Worm (Caenorhabditis elegans) whole organism, young adult: ENCODE data around the gene sre-42.

ENCODE experiments used
- B0261.1 ChIP-seq: sonication (generic microtip); optimal IDR thresholded peaks from 2 replicates; lab custom pipeline; 2016; ENCODE audit warnings: mild to moderate bottlenecking, missing genetic modification characterization, moderate library complexity, missing compliant biosample characterization
- C17E4.6 ChIP-seq: fragments of 200-800 bp; sonication (Bioruptor generic); IDR thresholded peaks from 2 replicates; pipeline ENCODE4 v1.3.6; 2022; ENCODE audit warnings: missing genetic modification reagents, missing genetic modification characterization, missing compliant biosample characterization
- F49E8.2 ChIP-seq: sonication (generic microtip); optimal IDR thresholded peaks from 3 replicates; lab custom pipeline; 2017; ENCODE audit warnings: missing genetic modification characterization, mild to moderate bottlenecking, missing compliant biosample characterization, antibody characterized with exemption, moderate library complexity; ENCODE audit not compliant: insufficient read depth
- F57C9.4 ChIP-seq: sonication (generic microtip); optimal IDR thresholded peaks from 2 replicates; lab custom pipeline; 2017; ENCODE audit warnings: mild to moderate bottlenecking, missing genetic modification characterization, missing compliant biosample characterization
- K12H6.12 ChIP-seq: fragments of 200-800 bp; sonication (Bioruptor generic); optimal IDR thresholded peaks from 2 replicates; lab custom pipeline; 2018; ENCODE audit warnings: mild to moderate bottlenecking, missing genetic modification characterization, missing compliant biosample characterization
- T26A5.8 ChIP-seq: sonication (generic microtip); optimal IDR thresholded peaks from 2 replicates; lab custom pipeline; 2016; ENCODE audit warnings: missing genetic modification characterization, missing compliant biosample characterization
- Y56A3A.18 ChIP-seq: fragments of 200-800 bp; sonication (Bioruptor generic); IDR thresholded peaks from 2 replicates; pipeline ENCODE4 v1.3.6; 2022; ENCODE audit warnings: missing genetic modification reagents, missing genetic modification characterization, missing compliant biosample characterization
- Y79H2A.3 ChIP-seq: fragments of 200-800 bp; sonication (Bioruptor generic); conservative IDR thresholded peaks from 2 replicates; pipeline ENCODE4 v1.3.6; 2022; ENCODE audit warnings: missing genetic modification reagents, missing genetic modification characterization, missing compliant biosample characterization
- ZK185.1 ChIP-seq: sonication (generic microtip); optimal IDR thresholded peaks from 2 replicates; lab custom pipeline; 2016; ENCODE audit warnings: mild to moderate bottlenecking, missing genetic modification characterization, missing compliant biosample characterization; ENCODE audit not compliant: poor library complexity, severe bottlenecking
- akir-1 ChIP-seq: fragments of 200-800 bp; sonication (Bioruptor generic); optimal IDR thresholded peaks from 2 replicates; lab custom pipeline; 2018; ENCODE audit warnings: mild to moderate bottlenecking, missing genetic modification characterization, moderate library complexity, missing compliant biosample characterization
- attf-5 ChIP-seq: fragments of 200-800 bp; sonication (Bioruptor generic); optimal IDR thresholded peaks from 2 replicates; lab custom pipeline; 2018; ENCODE audit warnings: mild to moderate bottlenecking, missing genetic modification characterization, missing compliant biosample characterization
- bed-2 ChIP-seq: fragments of 200-800 bp; sonication (Bioruptor generic); IDR thresholded peaks from 2 replicates; pipeline ENCODE4 v1.3.6; 2022; ENCODE audit warnings: missing genetic modification reagents, missing genetic modification characterization, missing compliant biosample characterization
- ceh-27 ChIP-seq: fragments of 200-800 bp; sonication (Bioruptor generic); optimal IDR thresholded peaks from 2 replicates; lab custom pipeline; 2018; ENCODE audit warnings: mild to moderate bottlenecking, missing genetic modification characterization, moderate library complexity, missing compliant biosample characterization
- ceh-58 ChIP-seq: fragments of 200-800 bp; sonication (Bioruptor generic); IDR thresholded peaks from 2 replicates; pipeline ENCODE4 v1.3.6; 2022; ENCODE audit warnings: missing genetic modification characterization, missing compliant biosample characterization
- die-1 ChIP-seq: sonication (generic microtip); optimal IDR thresholded peaks from 2 replicates; lab custom pipeline; 2016; ENCODE audit warnings: missing genotype, mild to moderate bottlenecking, missing genetic modification characterization, missing compliant biosample characterization
- dox-1 ChIP-seq: fragments of 200-800 bp; sonication (Bioruptor generic); IDR thresholded peaks from 2 replicates; pipeline ENCODE4 v1.3.6; 2022; ENCODE audit warnings: missing genetic modification reagents, missing genetic modification characterization, missing compliant biosample characterization
- egl-44 ChIP-seq: fragments of 200-800 bp; sonication (Bioruptor generic); IDR thresholded peaks from 2 replicates; pipeline ENCODE4 v1.3.6; 2022; ENCODE audit warnings: missing genetic modification reagents, missing genetic modification characterization, missing compliant biosample characterization
- hlh-12 ChIP-seq: sonication (generic microtip); optimal IDR thresholded peaks from 2 replicates; lab custom pipeline; 2016; ENCODE audit warnings: missing genetic modification characterization, missing compliant biosample characterization
- hmg-1.2 ChIP-seq: fragments of 200-800 bp; sonication (Bioruptor generic); IDR thresholded peaks from 2 replicates; pipeline ENCODE4 v1.3.6; 2022; ENCODE audit warnings: missing genetic modification reagents, missing genetic modification characterization, missing compliant biosample characterization
- hmg-20 ChIP-seq: fragments of 200-800 bp; sonication (Bioruptor generic); IDR thresholded peaks from 2 replicates; pipeline ENCODE4 v1.3.6; 2022; ENCODE audit warnings: missing genetic modification reagents, missing genetic modification characterization, missing compliant biosample characterization
- hrde-1 ChIP-seq: sonication (generic microtip); optimal IDR thresholded peaks from 2 replicates; lab custom pipeline; 2016; ENCODE audit warnings: missing genetic modification characterization, mild to moderate bottlenecking, missing compliant biosample characterization, moderate library complexity, missing genotype, missing genetic modification reagents, borderline replicate concordance
- hsf-1 ChIP-seq: fragments of 200-800 bp; sonication (Bioruptor generic); IDR thresholded peaks from 2 replicates; pipeline ENCODE4 v1.3.6; 2022; ENCODE audit warnings: missing genetic modification reagents, missing genetic modification characterization, missing compliant biosample characterization
- lir-1 ChIP-seq: fragments of 200-800 bp; sonication (Bioruptor generic); conservative IDR thresholded peaks from 2 replicates; pipeline ENCODE4 v1.3.6; 2022; ENCODE audit warnings: missing genetic modification reagents, missing genetic modification characterization, missing compliant biosample characterization
- lsl-1 ChIP-seq: fragments of 200-800 bp; sonication (Bioruptor generic); optimal IDR thresholded peaks from 2 replicates; lab custom pipeline; 2018; ENCODE audit warnings: mild to moderate bottlenecking, missing genetic modification characterization, moderate library complexity, missing compliant biosample characterization
- mes-4 ChIP-seq: sonication (generic microtip); optimal IDR thresholded peaks from 2 replicates; lab custom pipeline; 2016; ENCODE audit warnings: missing genotype, missing genetic modification characterization, missing compliant biosample characterization
- mxl-1 ChIP-seq: sonication (generic microtip); optimal IDR thresholded peaks from 2 replicates; lab custom pipeline; 2016; ENCODE audit warnings: missing genetic modification characterization, missing compliant biosample characterization
- nfyb-1 ChIP-seq: fragments of 200-800 bp; sonication (Bioruptor generic); IDR thresholded peaks from 2 replicates; pipeline ENCODE4 v1.3.6; 2022; ENCODE audit warnings: missing genetic modification reagents, missing genetic modification characterization, missing compliant biosample characterization
- nhr-27 ChIP-seq: fragments of 200-800 bp; sonication (Bioruptor generic); optimal IDR thresholded peaks from 2 replicates; lab custom pipeline; 2018; ENCODE audit warnings: mild to moderate bottlenecking, missing genetic modification characterization, moderate library complexity, missing compliant biosample characterization
- repo-1 ChIP-seq: sonication (generic microtip); optimal IDR thresholded peaks from 2 replicates; lab custom pipeline; 2017; ENCODE audit warnings: mild to moderate bottlenecking, missing genetic modification characterization, missing compliant biosample characterization
- snpc-1.1 ChIP-seq: sonication (generic microtip); optimal IDR thresholded peaks from 2 replicates; lab custom pipeline; 2017; ENCODE audit warnings: missing genetic modification characterization, mild to moderate bottlenecking, missing compliant biosample characterization, antibody characterized with exemption, moderate library complexity, missing genotype, missing genetic modification reagents; ENCODE audit not compliant: insufficient read depth
- snpc-1.3 ChIP-seq: sonication (generic microtip); optimal IDR thresholded peaks from 2 replicates; lab custom pipeline; 2017; ENCODE audit warnings: missing genetic modification characterization, mild to moderate bottlenecking, missing compliant biosample characterization, antibody characterized with exemption, moderate library complexity, missing genotype, missing genetic modification reagents; ENCODE audit not compliant: insufficient read depth
- snpc-4 ChIP-seq, 5 experiments: fragments of 150-350 bp in 1 of 5; sonication (generic microtip) in 4 of 5; optimal IDR thresholded peaks; 2 replicates each; lab custom pipeline; 2014 to 2018; ENCODE audit warnings: missing genetic modification characterization in 5 of 5, missing biosample characterization in 3 of 5, antibody characterized with exemption in 2 of 5, mild to moderate bottlenecking in 2 of 5, missing compliant biosample characterization in 2 of 5, missing genotype in 2 of 5, moderate library complexity in 2 of 5, missing genetic modification reagents in 1 of 5
- sptf-2 ChIP-seq: fragments of 200-800 bp; sonication (Bioruptor generic); optimal IDR thresholded peaks from 2 replicates; lab custom pipeline; 2018; ENCODE audit warnings: mild to moderate bottlenecking, missing genetic modification characterization, missing compliant biosample characterization
- tlf-1 ChIP-seq: fragments of 200-800 bp; sonication (Bioruptor generic); optimal IDR thresholded peaks from 2 replicates; lab custom pipeline; 2018; ENCODE audit warnings: mild to moderate bottlenecking, missing genetic modification characterization, missing compliant biosample characterization
- unc-62 ChIP-seq: fragments of 150-350 bp; optimal IDR thresholded peaks from 2 replicates; lab custom pipeline; 2014; ENCODE audit warnings: missing biosample characterization, missing genetic modification reagents, missing genetic modification characterization
- zfh-2 ChIP-seq: fragments of 200-800 bp; sonication (Bioruptor generic); conservative IDR thresholded peaks from 2 replicates; pipeline ENCODE4 v1.3.6; 2022; ENCODE audit warnings: missing genetic modification reagents, missing genetic modification characterization, missing compliant biosample characterization
- ztf-26 ChIP-seq: sonication (generic microtip); optimal IDR thresholded peaks from 2 replicates; lab custom pipeline; 2017; ENCODE audit warnings: missing genetic modification characterization, missing compliant biosample characterization
- ztf-28 ChIP-seq: fragments of 200-800 bp; sonication (Bioruptor generic); IDR thresholded peaks from 2 replicates; pipeline ENCODE4 v1.3.6; 2022; ENCODE audit warnings: missing genetic modification reagents, missing genetic modification characterization, missing compliant biosample characterization

sre-42 gene

DNA sequence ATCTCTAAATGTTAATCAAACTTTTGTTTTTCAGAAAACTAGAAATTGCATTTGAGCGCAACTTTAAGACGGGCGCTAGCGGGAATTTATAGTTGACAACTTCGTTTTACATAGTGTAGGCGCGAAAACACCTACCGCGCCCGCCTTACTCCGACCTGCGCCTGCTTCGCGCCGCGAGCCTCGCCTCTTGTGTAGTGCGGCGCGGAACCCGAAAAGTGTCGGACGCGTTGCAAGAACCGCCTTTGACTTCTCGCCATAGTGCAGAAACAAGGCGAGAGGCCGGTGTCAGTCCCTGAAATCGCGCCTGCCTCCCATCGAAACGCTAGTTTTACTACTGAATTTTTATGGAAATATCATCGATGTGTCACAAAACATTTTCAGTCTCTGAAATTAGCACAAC lies 866 bp downstream of the sre-42 start (continued):
- TF ChIP-seq dox-1 (GFP tag; lab: Robert Waterston, UW) (no peak), ceh-58 (GFP tag; lab: Robert Waterston, UW) (no peak), akir-1 (no peak), B0261.1 (tag; lab: Kevin White, UChicago) (no peak), K12H6.12 (tag; lab: Kevin White, UChicago) (no peak), C17E4.6 (GFP tag; lab: Robert Waterston, UW) (no peak), die-1 (tag; lab: Kevin White, UChicago) (no peak), ZK185.1 (tag; lab: Kevin White, UChicago) (no peak), hsf-1 (no peak; the same call in 1 of the 2 replicates), egl-44 (GFP tag; lab: Robert Waterston, UW) (no peak), hrde-1 (no peak), lir-1 (GFP tag; lab: Robert Waterston, UW) (no peak), snpc-1.1 (peak; percentile 67), bed-2 (GFP tag; lab: Robert Waterston, UW) (no peak), repo-1 (tag; lab: Kevin White, UChicago) (no peak), hmg-20 (no peak), Y79H2A.3 (GFP tag; lab: Robert Waterston, UW) (no peak)
- TF ChIP-seq, all 124 proteins: peak for 6

DNA sequence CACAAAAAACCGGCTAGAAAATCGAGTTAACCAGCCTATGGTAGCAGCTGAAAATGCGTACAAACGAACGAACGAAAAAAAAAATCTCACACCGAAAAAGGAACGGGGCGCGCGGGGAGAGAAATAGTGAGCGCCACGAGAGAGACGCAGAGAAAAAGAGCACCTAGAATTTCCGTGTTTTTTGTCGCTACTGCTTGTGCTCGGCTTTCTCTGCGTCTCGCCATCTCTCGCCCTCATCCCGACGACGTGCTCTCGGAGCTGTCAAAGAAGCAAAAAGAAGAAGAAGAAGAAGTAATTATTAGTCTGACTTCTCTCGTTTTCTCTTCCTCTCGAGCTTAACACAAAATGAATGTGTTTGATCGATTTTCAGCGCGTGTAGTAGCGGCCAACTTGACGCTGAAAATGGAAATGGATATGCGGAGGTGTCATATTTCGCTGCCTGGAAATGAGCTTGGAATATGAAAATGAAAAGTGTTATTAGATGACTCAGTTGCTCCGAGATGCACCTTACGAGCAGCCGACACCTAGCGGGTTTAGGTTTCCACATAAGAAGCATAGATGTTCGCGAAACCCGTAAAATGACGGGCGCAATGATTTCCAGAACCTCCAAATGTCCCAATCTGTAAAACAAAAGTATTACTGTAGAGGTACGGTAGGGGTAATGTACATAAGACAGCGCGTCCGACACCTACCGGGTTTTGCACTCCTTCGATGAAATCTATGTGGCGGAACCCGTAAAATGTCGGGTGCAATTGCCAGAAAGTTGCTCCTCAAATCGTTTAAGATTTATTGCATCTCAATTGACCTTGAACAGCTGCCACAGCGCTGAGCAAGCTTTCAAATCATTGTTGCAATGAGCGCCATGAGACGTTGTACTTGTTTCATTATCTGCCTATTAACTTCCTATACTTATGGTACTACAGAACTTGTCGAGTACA lies 3.8 kb downstream of the sre-42 start, which contains the start of gene btb-14:
btb-14 (plus strand) TSS at position 839 of the 938 bp plus-strand sequence.
- no peak for TF ChIP-seq mes-4 (tag; lab: Kevin White, UChicago)
- peak; percentile 26 for TF ChIP-seq K12H6.12 (tag; lab: Kevin White, UChicago)
- no peak for TF ChIP-seq nhr-27
- TF ChIP-seq lir-1 (GFP tag; lab: Robert Waterston, UW), result no peak
- TF ChIP-seq ceh-27 (GFP tag; lab: Kevin White, UChicago), result no peak
- TF ChIP-seq ztf-28 (GFP tag; lab: Robert Waterston, UW), result no peak
- TF ChIP-seq bed-2 (GFP tag; lab: Robert Waterston, UW), result no peak
- TF ChIP-seq lsl-1 (GFP tag; lab: Kevin White, UChicago), result no peak
- TF ChIP-seq zfh-2 (GFP tag; lab: Robert Waterston, UW), result peak; percentile 75
- TF ChIP-seq hmg-1.2 (GFP tag; lab: Robert Waterston, UW), result peak; percentile 84
- peak; percentile 41 for TF ChIP-seq snpc-4 (GFP tag; optimal IDR thresholded peaks at IDR 0.05; lab: Kevin White, UChicago)
- TF ChIP-seq snpc-4 (tag; optimal IDR thresholded peaks at IDR 0.05; lab: Kevin White, UChicago), result peak in 3 of 4 experiments; percentile 51 to 71 (median 61)
- TF ChIP-seq ztf-26 (tag; lab: Kevin White, UChicago), result no peak
- TF ChIP-seq nfyb-1 (GFP tag; lab: Robert Waterston, UW), result no peak
- no peak for TF ChIP-seq attf-5 (GFP tag; lab: Kevin White, UChicago)
- TF ChIP-seq F49E8.2 (tag; lab: Kevin White, UChicago), result no peak
- TF ChIP-seq unc-62 (GFP tag; lab: Kevin White, UChicago), result no peak
- TF ChIP-seq snpc-1.3 (tag; lab: Kevin White, UChicago), result no peak
- TF ChIP-seq T26A5.8, result no peak
- TF ChIP-seq hlh-12, result no peak
- no peak for TF ChIP-seq F57C9.4 (tag; lab: Kevin White, UChicago)
- TF ChIP-seq tlf-1 (GFP tag; lab: Kevin White, UChicago), result no peak
- TF ChIP-seq sptf-2 (GFP tag; lab: Kevin White, UChicago), result no peak
- no peak for TF ChIP-seq mxl-1 (tag; lab: Kevin White, UChicago)
- TF ChIP-seq Y56A3A.18 (GFP tag; lab: Robert Waterston, UW), result no peak
